Worm (Caenorhabditis elegans): ENCODE results near the gene F56A8.9.

ce11 chrIII:13277881-13278500, 23.5 kb downstream of the F56A8.9 start:
- no peak for TF ChIP-seq xnd-1 (tag; optimal IDR thresholded peaks at IDR 0.05)
- TF ChIP-seq ama-1 (optimal IDR thresholded peaks at IDR 0.05) = no peak
- no peak for TF ChIP-seq ama-1 (GFP tag; optimal IDR thresholded peaks at IDR 0.05)

All from whole organism, young adult.